Fruit fly (Drosophila melanogaster) whole organism, embryonic: ENCODE results near the gene amrt.

Source experiments
- Bdp1 ChIP-seq: fragments of 200-800 bp; sonication (Bioruptor generic); optimal IDR thresholded peaks from 3 replicates; lab custom pipeline; 2016; ENCODE audit warnings: missing biosample characterization, missing genetic modification characterization
- Blimp-1 ChIP-seq: fragments of 200-800 bp; sonication (Bioruptor generic); optimal IDR thresholded peaks from 3 replicates; lab custom pipeline; 2018; ENCODE audit warnings: missing biosample characterization, missing genetic modification characterization, mild to moderate bottlenecking, moderate library complexity, missing genetic modification reagents
- CG12659 ChIP-seq: fragments of 200-800 bp; sonication (Bioruptor generic); optimal IDR thresholded peaks from 3 replicates; lab custom pipeline; 2017; ENCODE audit warnings: mild to moderate bottlenecking, missing biosample characterization, missing genetic modification reagents, missing genetic modification characterization
- CG13287 ChIP-seq: fragments of 200-800 bp; sonication (Bioruptor generic); IDR thresholded peaks from 2 replicates; pipeline ENCODE4 v1.3.6; 2022; ENCODE audit warnings: missing biosample characterization, missing genetic modification characterization; ENCODE audit not compliant: partially characterized antibody
- CG17186 ChIP-seq: fragments of 200-800 bp; sonication (Bioruptor generic); optimal IDR thresholded peaks from 3 replicates; lab custom pipeline; 2017; ENCODE audit warnings: missing biosample characterization, missing genetic modification reagents, missing genetic modification characterization
- CG17328 ChIP-seq: fragments of 200-800 bp; sonication (Bioruptor generic); IDR thresholded peaks from 2 replicates; pipeline ENCODE4 v1.3.6; 2022; ENCODE audit warnings: missing biosample characterization, missing genetic modification characterization
- CG1792 ChIP-seq: fragments of 200-800 bp; sonication (Bioruptor generic); optimal IDR thresholded peaks from 2 replicates; lab custom pipeline; 2016; ENCODE audit warnings: missing biosample characterization, missing genetic modification characterization
- CG18262 ChIP-seq: fragments of 200-800 bp; optimal IDR thresholded peaks from 3 replicates; lab custom pipeline; 2019; ENCODE audit warnings: missing biosample characterization, mild to moderate bottlenecking, missing genetic modification characterization, moderate library complexity
- CG3407 ChIP-seq: fragments of 200-800 bp; sonication (Bioruptor generic); optimal IDR thresholded peaks from 2 replicates; lab custom pipeline; 2018; ENCODE audit warnings: missing biosample characterization, mild to moderate bottlenecking, missing genetic modification characterization
- CG4707 ChIP-seq: fragments of 200-800 bp; sonication (Bioruptor generic); optimal IDR thresholded peaks from 2 replicates; lab custom pipeline; 2018; ENCODE audit warnings: missing biosample characterization, mild to moderate bottlenecking, missing genetic modification characterization, moderate library complexity
- CG6683 ChIP-seq: fragments of 200-800 bp; sonication (Bioruptor generic); optimal IDR thresholded peaks from 2 replicates; lab custom pipeline; 2017; ENCODE audit warnings: missing biosample characterization, mild to moderate bottlenecking, missing genetic modification characterization, missing genetic modification reagents
- CG7963 ChIP-seq: fragments of 200-800 bp; sonication (Bioruptor generic); IDR thresholded peaks from 3 replicates; pipeline ENCODE4 v1.3.6; 2022; ENCODE audit warnings: missing biosample characterization, missing genetic modification characterization; ENCODE audit not compliant: partially characterized antibody
- CG8281 ChIP-seq: fragments of 200-800 bp; sonication (Bioruptor generic); optimal IDR thresholded peaks from 2 replicates; lab custom pipeline; 2018; ENCODE audit warnings: missing biosample characterization, mild to moderate bottlenecking, missing genetic modification characterization, moderate library complexity
- CG8765 ChIP-seq: fragments of 200-800 bp; sonication (Bioruptor generic); IDR thresholded peaks from 2 replicates; pipeline ENCODE4 v1.3.6; 2022; ENCODE audit warnings: missing biosample characterization, missing genetic modification characterization
- CG9876 ChIP-seq: fragments of 200-800 bp; sonication (Bioruptor generic); optimal IDR thresholded peaks from 2 replicates; lab custom pipeline; 2016; ENCODE audit warnings: missing biosample characterization, missing genetic modification characterization
- CG9932 ChIP-seq: fragments of 200-800 bp; sonication (Bioruptor generic); IDR thresholded peaks from 2 replicates; pipeline ENCODE4 v1.3.6; 2022; ENCODE audit warnings: missing biosample characterization, missing genetic modification characterization
- Dip3 ChIP-seq: fragments of 200-800 bp; sonication (Bioruptor generic); optimal IDR thresholded peaks from 3 replicates; lab custom pipeline; 2016; ENCODE audit warnings: missing biosample characterization, missing genetic modification characterization
- Gug ChIP-seq: fragments of 200-800 bp; sonication (Bioruptor generic); IDR thresholded peaks from 4 replicates; pipeline ENCODE4 v1.3.6; 2022; ENCODE audit warnings: missing biosample characterization, missing genetic modification characterization
- H2.0 ChIP-seq: fragments of 200-800 bp; sonication (Bioruptor generic); IDR thresholded peaks from 2 replicates; pipeline ENCODE4 v1.3.6; 2022; ENCODE audit warnings: missing biosample characterization, missing genetic modification characterization
- HLH54F ChIP-seq: fragments of 200-800 bp; sonication (Bioruptor generic); optimal IDR thresholded peaks from 3 replicates; lab custom pipeline; 2016; ENCODE audit warnings: missing biosample characterization, missing genetic modification characterization
- HLHmδ ChIP-seq: fragments of 200-800 bp; sonication (Bioruptor generic); optimal IDR thresholded peaks from 2 replicates; lab custom pipeline; 2018; ENCODE audit warnings: missing biosample characterization, mild to moderate bottlenecking, missing genetic modification characterization, moderate library complexity
- HmgD ChIP-seq: fragments of 200-800 bp; sonication (Bioruptor generic); optimal IDR thresholded peaks from 3 replicates; lab custom pipeline; 2016; ENCODE audit warnings: missing biosample characterization, missing genetic modification characterization
- Jarid2 ChIP-seq: fragments of 200-800 bp; sonication (Bioruptor generic); optimal IDR thresholded peaks from 3 replicates; lab custom pipeline; 2017; ENCODE audit warnings: mild to moderate bottlenecking, missing biosample characterization, missing genetic modification reagents, missing genetic modification characterization
- Oli ChIP-seq: fragments of 200-800 bp; sonication (Bioruptor generic); optimal IDR thresholded peaks from 2 replicates; lab custom pipeline; 2018; ENCODE audit warnings: missing biosample characterization, mild to moderate bottlenecking, missing genetic modification characterization, moderate library complexity
- Ptx1 ChIP-seq: fragments of 200-800 bp; sonication (Bioruptor generic); IDR thresholded peaks from 2 replicates; pipeline ENCODE4 v1.3.6; 2022; ENCODE audit warnings: missing biosample characterization, missing genetic modification characterization
- Sox102F ChIP-seq: fragments of 200-800 bp; sonication (Bioruptor generic); optimal IDR thresholded peaks from 2 replicates; lab custom pipeline; 2018; ENCODE audit warnings: missing biosample characterization, mild to moderate bottlenecking, missing genetic modification characterization, moderate library complexity
- Trl ChIP-seq, 3 experiments: fragments of >200 bp in 2 of 3; fragments of 200-800 bp in 1 of 3; sonication (Bioruptor generic) in 1 of 3; optimal IDR thresholded peaks; 2 replicates in 1 of 3; 3 replicates in 2 of 3; lab custom pipeline; 2016 to 2017; ENCODE audit warnings: missing biosample characterization in 1 of 3, missing genetic modification characterization in 1 of 3
- Usf ChIP-seq: fragments of 200-800 bp; sonication (Bioruptor generic); optimal IDR thresholded peaks from 2 replicates; lab custom pipeline; 2017; ENCODE audit warnings: missing genotype, missing biosample characterization, missing genetic modification characterization
- Vsx1 ChIP-seq: fragments of 200-800 bp; sonication (Bioruptor generic); optimal IDR thresholded peaks from 2 replicates; lab custom pipeline; 2017; ENCODE audit warnings: missing biosample characterization, mild to moderate bottlenecking, missing genetic modification characterization, missing genetic modification reagents
- YL-1 ChIP-seq: fragments of 200-800 bp; sonication (Bioruptor generic); optimal IDR thresholded peaks from 3 replicates; lab custom pipeline; 2017; ENCODE audit warnings: missing biosample characterization, mild to moderate bottlenecking, missing genetic modification characterization
- abd-A ChIP-seq: fragments of 200-800 bp; sonication (Bioruptor generic); optimal IDR thresholded peaks from 3 replicates; lab custom pipeline; 2019; ENCODE audit warnings: missing biosample characterization, mild to moderate bottlenecking, missing genetic modification characterization, moderate library complexity
- bigmax ChIP-seq: fragments of 200-800 bp; sonication (Bioruptor generic); optimal IDR thresholded peaks from 2 replicates; lab custom pipeline; 2018; ENCODE audit warnings: missing biosample characterization, mild to moderate bottlenecking, missing genetic modification characterization
- chif ChIP-seq, 2 experiments: fragments of 200-800 bp; sonication (Bioruptor generic); optimal IDR thresholded peaks; 3 replicates each; lab custom pipeline; 2016; ENCODE audit warnings: missing biosample characterization in 2 of 2, missing genetic modification characterization in 2 of 2
- crc ChIP-seq: fragments of 200-800 bp; sonication (Bioruptor generic); optimal IDR thresholded peaks from 2 replicates; lab custom pipeline; 2016; ENCODE audit warnings: missing biosample characterization, missing genetic modification characterization
- dati ChIP-seq: fragments of 200-800 bp; sonication (Bioruptor generic); IDR thresholded peaks from 2 replicates; pipeline ENCODE4 v1.3.6; 2022; ENCODE audit warnings: missing biosample characterization, missing genetic modification characterization
- dmrt99B ChIP-seq: fragments of 200-800 bp; sonication (Bioruptor generic); optimal IDR thresholded peaks from 2 replicates; lab custom pipeline; 2018; ENCODE audit warnings: missing biosample characterization, mild to moderate bottlenecking, missing genetic modification characterization, moderate library complexity
- dysf ChIP-seq: fragments of 200-800 bp; sonication (Bioruptor generic); IDR thresholded peaks from 3 replicates; pipeline ENCODE4 v1.3.6; 2022; ENCODE audit warnings: missing biosample characterization, missing genetic modification characterization
- eve ChIP-seq, 2 experiments: fragments of >200 bp; optimal IDR thresholded peaks; 2 replicates each; lab custom pipeline; 2017; ENCODE audit warnings: missing biosample characterization in 2 of 2, missing genetic modification characterization in 2 of 2
- ftz-f1 ChIP-seq: fragments of 200-800 bp; sonication (Bioruptor generic); optimal IDR thresholded peaks from 2 replicates; lab custom pipeline; 2016; ENCODE audit warnings: missing biosample characterization, missing genetic modification characterization
- grau ChIP-seq: fragments of 200-800 bp; optimal IDR thresholded peaks from 3 replicates; lab custom pipeline; 2019; ENCODE audit warnings: missing biosample characterization, mild to moderate bottlenecking, missing genetic modification characterization, moderate library complexity
- hbn ChIP-seq: fragments of 200-800 bp; sonication (Bioruptor generic); IDR thresholded peaks from 2 replicates; pipeline ENCODE4 v1.3.6; 2022; ENCODE audit warnings: missing biosample characterization, missing genetic modification characterization; ENCODE audit not compliant: partially characterized antibody
- jing ChIP-seq: fragments of 200-800 bp; sonication (Bioruptor generic); optimal IDR thresholded peaks from 2 replicates; lab custom pipeline; 2018; ENCODE audit warnings: missing biosample characterization, mild to moderate bottlenecking, missing genetic modification characterization
- phol ChIP-seq: fragments of 200-800 bp; sonication (Bioruptor generic); optimal IDR thresholded peaks from 3 replicates; lab custom pipeline; 2018; ENCODE audit warnings: missing biosample characterization, mild to moderate bottlenecking, missing genetic modification characterization, moderate library complexity
- prd ChIP-seq, 3 experiments: fragments of >200 bp in 2 of 3; fragments of 200-800 bp in 1 of 3; sonication (Bioruptor generic) in 1 of 3; optimal IDR thresholded peaks in 2 of 3; IDR thresholded peaks in 1 of 3; 2 replicates in 2 of 3; 3 replicates in 1 of 3; pipeline versions ENCODE4 v1.3.6 to Lab custom; 2017 to 2022; ENCODE audit warnings: missing biosample characterization in 1 of 3, missing genetic modification characterization in 1 of 3
- sens ChIP-seq: fragments of 200-800 bp; sonication (Bioruptor generic); peaks from one replicate; lab custom pipeline; 2016; ENCODE audit warnings: missing biosample characterization, missing genetic modification characterization
- tgo ChIP-seq: fragments of 200-800 bp; sonication (Bioruptor generic); IDR thresholded peaks from 3 replicates; pipeline ENCODE4 v1.3.6; 2022; ENCODE audit warnings: missing biosample characterization, missing genetic modification characterization
- tup ChIP-seq: fragments of 200-800 bp; sonication (Bioruptor generic); optimal IDR thresholded peaks from 2 replicates; lab custom pipeline; 2016; ENCODE audit warnings: missing biosample characterization, mild to moderate bottlenecking, missing genetic modification characterization, moderate library complexity
- zfh2 ChIP-seq: fragments of 200-800 bp; sonication (Bioruptor generic); optimal IDR thresholded peaks from 2 replicates; lab custom pipeline; 2016; ENCODE audit warnings: missing biosample characterization, missing genetic modification characterization

amrt gene

dm6 chrX:13788973-13789682 is 6.9 kb downstream of the amrt start (continued):
- TF ChIP-seq crc (GFP tag; lab: Kevin White, UChicago) (peak; percentile 2), Blimp-1 (GFP tag; lab: Kevin White, UChicago) (peak; percentile 40), grau (tag; lab: Kevin White, UChicago) (peak; percentile 97), phol (tag; lab: Kevin White, UChicago) (peak; percentile 36), CG9932 (peak; percentile 36; the same call in 1 of the 2 replicates), zfh2 (GFP tag; lab: Kevin White, UChicago) (no peak), HLH54F (GFP tag; lab: Kevin White, UChicago) (no peak), Ptx1 (GFP tag; lab: Robert Waterston, UW) (0 out of 2 replicates have a peak, but pooled peaks have one; percentile 27), dysf (GFP tag; lab: Robert Waterston, UW) (0 out of 3 replicates have a peak, but pooled peaks have one; percentile 35), HmgD (no peak), eve (GFP tag; optimal IDR thresholded peaks at IDR 0.05; lab: Kevin White, UChicago) (peak in 1 of 2 experiments; percentile 83), Jarid2 (GFP tag; lab: Kevin White, UChicago) (no peak), ftz-f1 (GFP tag; lab: Kevin White, UChicago) (no peak), prd (optimal IDR thresholded peaks at IDR 0.05; lab: Kevin White, UChicago) (no peak), prd (GFP tag; IDR thresholded peaks at IDR 0.05; lab: Robert Waterston, UW) (no peak; the same call in 2 of the 3 replicates), CG8281 (tag; lab: Kevin White, UChicago) (no peak), CG17186 (GFP tag; lab: Kevin White, UChicago) (no peak), Sox102F (GFP tag; lab: Kevin White, UChicago) (peak; percentile 52), bigmax (GFP tag; lab: Kevin White, UChicago) (no peak), chif (GFP tag; optimal IDR thresholded peaks at IDR 0.05; lab: Kevin White, UChicago) (no peak), HLHmδ (GFP tag; lab: Kevin White, UChicago) (no peak), CG7963 (no peak), Usf (no peak), tup (GFP tag; lab: Kevin White, UChicago) (no peak), sens (GFP tag; lab: Kevin White, UChicago) (peak; percentile 88), abd-A (peak; percentile 74), CG12659 (GFP tag; lab: Kevin White, UChicago) (peak; percentile 16), CG13287 (GFP tag; lab: Robert Waterston, UW) (no peak), CG4707 (GFP tag; lab: Kevin White, UChicago) (no peak), CG18262 (tag; lab: Kevin White, UChicago) (peak; percentile 39), Vsx1 (GFP tag; lab: Kevin White, UChicago) (no peak), Gug (GFP tag; lab: Robert Waterston, UW) (no peak), CG6683 (GFP tag; lab: Kevin White, UChicago) (peak; percentile 14), CG9876 (no peak), jing (GFP tag; lab: Kevin White, UChicago) (no peak), Oli (tag; lab: Kevin White, UChicago) (peak; percentile 58), dmrt99B (peak; percentile 65), Bdp1 (GFP tag; lab: Kevin White, UChicago) (no peak), CG8765 (GFP tag; lab: Robert Waterston, UW) (no peak), CG1792 (GFP tag; lab: Kevin White, UChicago) (no peak), tgo (GFP tag; lab: Robert Waterston, UW) (0 out of 3 replicates have a peak, but pooled peaks have one; percentile 19), CG3407 (GFP tag; lab: Kevin White, UChicago) (no peak), H2.0 (GFP tag; lab: Robert Waterston, UW) (no peak), Dip3 (no peak), Trl (optimal IDR thresholded peaks at IDR 0.05; lab: Kevin White, UChicago) (no peak), Trl (GFP tag; optimal IDR thresholded peaks at IDR 0.05; lab: Kevin White, UChicago) (no peak), hbn (GFP tag; lab: Robert Waterston, UW) (no peak), CG17328 (GFP tag; lab: Robert Waterston, UW) (no peak), YL-1 (GFP tag; lab: Kevin White, UChicago) (no peak), dati (no peak)
